Worm (Caenorhabditis elegans) whole organism, young adult: ENCODE measurements around the gene ptr-24.

Experiments used
- B0336.3 ChIP-seq: fragments of 200-800 bp; sonication (Bioruptor generic); IDR thresholded peaks from 2 replicates; pipeline ENCODE4 v1.3.6; 2022; ENCODE audit warnings: missing genetic modification characterization, missing compliant biosample characterization
- Y53F4B.3 ChIP-seq: fragments of 200-800 bp; sonication (Bioruptor generic); IDR thresholded peaks from 2 replicates; pipeline ENCODE4 v1.3.6; 2022; ENCODE audit warnings: missing genetic modification reagents, missing genetic modification characterization, missing compliant biosample characterization
- ama-1 ChIP-seq, 3 experiments: fragments of 150-350 bp in 1 of 3; sonication (generic microtip) in 2 of 3; optimal IDR thresholded peaks; 2 replicates each; lab custom pipeline; 2014 to 2018; ENCODE audit warnings: missing biosample characterization in 2 of 3, missing genetic modification characterization in 2 of 3, missing genetic modification reagents in 2 of 3
- bed-1 ChIP-seq: fragments of 200-800 bp; sonication (Bioruptor generic); IDR thresholded peaks from 2 replicates; pipeline ENCODE4 v1.3.6; 2022; ENCODE audit warnings: missing genetic modification reagents, missing genetic modification characterization, missing compliant biosample characterization
- ceh-27 ChIP-seq: fragments of 200-800 bp; sonication (Bioruptor generic); optimal IDR thresholded peaks from 2 replicates; lab custom pipeline; 2018; ENCODE audit warnings: mild to moderate bottlenecking, missing genetic modification characterization, moderate library complexity, missing compliant biosample characterization
- egrh-3 ChIP-seq: fragments of 200-800 bp; sonication (Bioruptor generic); IDR thresholded peaks from 2 replicates; pipeline ENCODE4 v1.3.6; 2022; ENCODE audit warnings: missing genetic modification reagents, missing genetic modification characterization, missing compliant biosample characterization
- gei-17 ChIP-seq: fragments of 200-800 bp; sonication (Bioruptor generic); optimal IDR thresholded peaks from 2 replicates; lab custom pipeline; 2018; ENCODE audit warnings: mild to moderate bottlenecking, missing genetic modification characterization, missing compliant biosample characterization
- lsy-27 ChIP-seq: sonication (generic microtip); optimal IDR thresholded peaks from 2 replicates; lab custom pipeline; 2017; ENCODE audit warnings: missing genetic modification characterization, mild to moderate bottlenecking, missing compliant biosample characterization, antibody characterized with exemption, missing genotype, borderline replicate concordance; ENCODE audit not compliant: insufficient read depth
- nhr-179 ChIP-seq: sonication (generic microtip); optimal IDR thresholded peaks from 2 replicates; lab custom pipeline; 2016; ENCODE audit warnings: mild to moderate bottlenecking, missing genetic modification characterization, missing compliant biosample characterization
- nhr-27 ChIP-seq: fragments of 200-800 bp; sonication (Bioruptor generic); optimal IDR thresholded peaks from 2 replicates; lab custom pipeline; 2018; ENCODE audit warnings: mild to moderate bottlenecking, missing genetic modification characterization, moderate library complexity, missing compliant biosample characterization
- sdz-38 ChIP-seq: sonication (generic microtip); optimal IDR thresholded peaks from 2 replicates; lab custom pipeline; 2016; ENCODE audit warnings: missing genotype, missing genetic modification characterization, missing compliant biosample characterization
- snpc-4 ChIP-seq, 5 experiments: fragments of 150-350 bp in 1 of 5; sonication (generic microtip) in 4 of 5; optimal IDR thresholded peaks; 2 replicates each; lab custom pipeline; 2014 to 2018; ENCODE audit warnings: missing genetic modification characterization in 5 of 5, missing biosample characterization in 3 of 5, antibody characterized with exemption in 2 of 5, mild to moderate bottlenecking in 2 of 5, missing compliant biosample characterization in 2 of 5, missing genotype in 2 of 5, moderate library complexity in 2 of 5, missing genetic modification reagents in 1 of 5
- somi-1 ChIP-seq: fragments of 200-800 bp; sonication (Bioruptor generic); optimal IDR thresholded peaks from 2 replicates; lab custom pipeline; 2018; ENCODE audit warnings: mild to moderate bottlenecking, missing genetic modification characterization, missing compliant biosample characterization

DNA sequence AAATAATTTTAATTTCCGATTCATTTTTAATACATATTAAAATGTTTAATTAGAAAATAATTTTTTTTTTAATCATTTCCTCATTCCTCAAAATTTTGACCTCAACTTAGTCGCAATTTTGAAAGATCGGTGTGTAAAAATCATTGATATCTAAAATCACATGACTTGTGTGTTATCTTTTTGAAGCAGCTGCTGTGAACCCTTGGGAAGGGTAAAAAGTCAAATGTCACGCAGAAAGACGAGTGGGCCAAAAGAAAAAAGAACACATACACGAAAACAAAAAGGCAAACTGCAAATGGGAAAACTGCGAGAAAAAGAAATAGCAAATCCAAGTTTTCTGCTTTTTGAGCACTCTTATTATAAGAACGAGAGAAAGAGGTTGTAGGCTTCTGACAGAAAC lies 45.4 kb downstream of the ptr-24 start:
- no peak for TF ChIP-seq bed-1 (GFP tag; lab: Robert Waterston, UW)
- TF ChIP-seq somi-1, result no peak
- no peak for TF ChIP-seq ama-1 (optimal IDR thresholded peaks at IDR 0.05; lab: Kevin White, UChicago)
- TF ChIP-seq ama-1 (GFP tag; optimal IDR thresholded peaks at IDR 0.05; lab: Kevin White, UChicago), result no peak
- no peak for TF ChIP-seq ceh-27
- no peak for TF ChIP-seq nhr-179
- no peak for TF ChIP-seq snpc-4 (GFP tag; optimal IDR thresholded peaks at IDR 0.05; lab: Kevin White, UChicago)
- TF ChIP-seq snpc-4 (tag; optimal IDR thresholded peaks at IDR 0.05; lab: Kevin White, UChicago), result no peak
- TF ChIP-seq B0336.3 (GFP tag; lab: Robert Waterston, UW), result no peak
- TF ChIP-seq sdz-38, result no peak
- TF ChIP-seq egrh-3 (GFP tag; lab: Robert Waterston, UW), result no peak
- TF ChIP-seq lsy-27 (tag; lab: Kevin White, UChicago), result no peak
- TF ChIP-seq nhr-27 (tag; lab: Kevin White, UChicago), result no peak
- no peak for TF ChIP-seq Y53F4B.3
- no peak for TF ChIP-seq gei-17 (GFP tag; lab: Kevin White, UChicago)
